Worm (Caenorhabditis elegans): ENCODE results near the gene T25D1.2.
A peak's percentile ranks its signal among the peaks of the same experiment; 100 is the strongest.

The T25D1.2 gene

ce11 chrX:16559387-16559786, 44.0 kb downstream of the T25D1.2 start:
- TF ChIP-seq F55B11.4 (tag; optimal IDR thresholded peaks at IDR 0.05; ENCODE audit: borderline replicate concordance, insufficient read depth): no peak
- no peak for TF ChIP-seq fkh-3 (tag; optimal IDR thresholded peaks at IDR 0.05)
- no peak for TF ChIP-seq xnd-1 (tag; optimal IDR thresholded peaks at IDR 0.05)
- TF ChIP-seq ztf-22 (GFP tag; optimal IDR thresholded peaks at IDR 0.05): no peak
- TF ChIP-seq lin-40 (tag; optimal IDR thresholded peaks at IDR 0.05): no peak

ce11 chrX:16560895-16561294, 45.5 kb downstream of the T25D1.2 start:
- TF ChIP-seq Y53F4B.3 (GFP tag; IDR thresholded peaks at IDR 0.05) (no peak), attf-6 (GFP tag; IDR thresholded peaks at IDR 0.05) (no peak), ceh-100 (GFP tag; IDR thresholded peaks at IDR 0.05) (no peak), repo-1 (tag; optimal IDR thresholded peaks at IDR 0.05) (no peak), ztf-25 (GFP tag; IDR thresholded peaks at IDR 0.05) (no peak), F37B4.10 (GFP tag; IDR thresholded peaks at IDR 0.05) (no peak), Y95B8A.8 (GFP tag; IDR thresholded peaks at IDR 0.05) (no peak), B0019.2 (GFP tag; conservative IDR thresholded peaks at IDR 0.05) (no peak), egl-18 (GFP tag; IDR thresholded peaks at IDR 0.05) (no peak), tlf-1 (GFP tag; optimal IDR thresholded peaks at IDR 0.05) (no peak), efl-1 (GFP tag; optimal IDR thresholded peaks at IDR 0.05) (no peak), madf-6 (GFP tag; IDR thresholded peaks at IDR 0.05) (no peak), snpc-1.1 (tag; optimal IDR thresholded peaks at IDR 0.05; ENCODE audit: insufficient read depth) (no peak), pbrm-1 (GFP tag; IDR thresholded peaks at IDR 0.05) (no peak), F39B2.1 (GFP tag; IDR thresholded peaks at IDR 0.05) (no peak), snpc-1.3 (tag; optimal IDR thresholded peaks at IDR 0.05; ENCODE audit: insufficient read depth) (no peak), athp-1 (tag; optimal IDR thresholded peaks at IDR 0.05) (no peak), chd-7 (tag; optimal IDR thresholded peaks at IDR 0.05) (no peak)

DNA sequence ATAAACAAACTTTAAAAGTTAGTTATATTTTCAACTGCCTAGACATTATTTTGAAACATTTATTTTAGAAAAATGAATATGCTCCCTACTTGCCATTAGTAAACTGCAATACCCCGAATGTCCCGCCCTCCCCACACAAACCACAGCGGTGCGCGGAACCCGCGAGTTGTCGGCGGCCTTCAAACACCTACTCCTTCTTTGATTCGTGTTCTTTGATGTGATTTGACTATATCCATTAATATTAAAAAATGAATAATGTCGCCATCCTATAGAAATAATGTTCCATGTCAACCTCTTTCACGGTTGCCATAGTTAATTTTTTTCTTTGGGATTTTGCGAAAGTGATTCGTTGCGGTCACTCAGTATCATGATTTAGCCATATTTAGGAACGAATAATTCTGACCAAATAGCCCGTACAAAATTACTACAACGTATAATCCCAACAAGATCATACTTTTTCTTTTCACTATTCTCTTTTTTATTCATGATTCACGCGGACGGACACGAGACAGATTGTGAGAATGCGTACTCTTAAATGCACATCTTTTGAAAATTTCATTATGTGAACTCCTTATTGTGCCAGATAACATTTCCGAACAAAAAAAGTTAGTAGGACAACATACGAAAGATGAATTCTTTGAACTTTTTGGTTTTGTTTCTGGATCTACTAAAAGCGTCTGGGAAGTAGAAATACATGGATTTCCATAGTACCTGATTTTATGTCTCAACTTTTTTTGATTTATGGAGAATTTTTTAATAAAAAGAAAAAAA, 49.3 kb downstream of the T25D1.2 start:
- no peak for TF ChIP-seq lin-40 (tag; optimal IDR thresholded peaks at IDR 0.05)
- peak; percentile 51; the same call in 1 of the 2 replicates for TF ChIP-seq madf-6 (GFP tag; IDR thresholded peaks at IDR 0.05)
- TF ChIP-seq him-1 (tag; optimal IDR thresholded peaks at IDR 0.05): peak; percentile 81
- no peak for TF ChIP-seq B0336.3 (GFP tag; IDR thresholded peaks at IDR 0.05)
- TF ChIP-seq nfyb-1 (GFP tag; IDR thresholded peaks at IDR 0.05): no peak
- no peak for TF ChIP-seq lin-35 (GFP tag; optimal IDR thresholded peaks at IDR 0.05)
- no peak for TF ChIP-seq F55B11.4 (tag; optimal IDR thresholded peaks at IDR 0.05; ENCODE audit: borderline replicate concordance, insufficient read depth)
- no peak for TF ChIP-seq lin-26 (GFP tag; IDR thresholded peaks at IDR 0.05)
- TF ChIP-seq snpc-3.4 (tag; optimal IDR thresholded peaks at IDR 0.05): peak; percentile 94
- no peak for TF ChIP-seq chd-7 (tag; optimal IDR thresholded peaks at IDR 0.05)
- TF ChIP-seq efl-1 (GFP tag; optimal IDR thresholded peaks at IDR 0.05): no peak
- TF ChIP-seq ztf-6 (GFP tag; IDR thresholded peaks at IDR 0.05): no peak
- TF ChIP-seq K12H6.12 (tag; optimal IDR thresholded peaks at IDR 0.05): no peak
- peak; percentile 95 for TF ChIP-seq snpc-4 (GFP tag; optimal IDR thresholded peaks at IDR 0.05)
- peak; percentile 85 to 98 (median 94) for TF ChIP-seq snpc-4 (tag; optimal IDR thresholded peaks at IDR 0.05)
- peak; percentile 48 for TF ChIP-seq dpff-1 (tag; optimal IDR thresholded peaks at IDR 0.05)
- TF ChIP-seq tbp1 (GFP tag; optimal IDR thresholded peaks at IDR 0.05): peak; percentile 50
- no peak for TF ChIP-seq atf-7 (tag; optimal IDR thresholded peaks at IDR 0.05)
- no peak for TF ChIP-seq F10E7.11 (tag; optimal IDR thresholded peaks at IDR 0.05)
- peak; percentile 48; the same call in 1 of the 2 replicates for TF ChIP-seq pbrm-1 (GFP tag; IDR thresholded peaks at IDR 0.05)
- TF ChIP-seq Y53G8AR.9 (GFP tag; conservative IDR thresholded peaks at IDR 0.05): 0 out of 2 replicates have a peak, but pooled peaks have one; percentile 11
- no peak for TF ChIP-seq rec-8 (tag; optimal IDR thresholded peaks at IDR 0.05)
- TF ChIP-seq ZK185.1 (tag; optimal IDR thresholded peaks at IDR 0.05; ENCODE audit: poor library complexity, severe bottlenecking): no peak
- no peak for TF ChIP-seq rpc-1 (optimal IDR thresholded peaks at IDR 0.05)
- TF ChIP-seq rpc-1 (tag; optimal IDR thresholded peaks at IDR 0.05): peak; percentile 17
- peak; percentile 77 for TF ChIP-seq snpc-1.3 (tag; optimal IDR thresholded peaks at IDR 0.05; ENCODE audit: insufficient read depth)
- TF ChIP-seq ztf-25 (GFP tag; IDR thresholded peaks at IDR 0.05): no peak
- TF ChIP-seq nhr-120 (GFP tag; IDR thresholded peaks at IDR 0.05): no peak

Data from whole organism, young adult.